Fruit fly (Drosophila melanogaster) whole organism, larva: Measurements from ENCODE around the gene Cdc5.

Experiments used
- noc ChIP-seq: fragments of 200-800 bp; sonication (Bioruptor generic); optimal IDR thresholded peaks from 3 replicates; lab custom pipeline; 2019; ENCODE audit warnings: missing biosample characterization, mild to moderate bottlenecking, missing genetic modification characterization, moderate library complexity

The Cdc5 gene

dm6 chr3L:350651-351228 lies 10.4 kb downstream of the Cdc5 start:
- peak; percentile 91 for TF ChIP-seq noc (tag; lab: Kevin White, UChicago)

- TF ChIP-seq noc (tag; lab: Kevin White, UChicago), result peak; percentile 51
Measured at dm6 chr3L:349751-350150, 11.4 kb downstream of the Cdc5 start.

dm6 chr3L:348406-348743 lies 12.8 kb downstream of the Cdc5 start:
- TF ChIP-seq noc (tag; lab: Kevin White, UChicago), result no peak

dm6 chr3L:347641-348405 lies 13.4 kb downstream of the Cdc5 start:
- no peak for TF ChIP-seq noc (tag; lab: Kevin White, UChicago)

dm6 chr3L:346656-347640 lies 14.2 kb downstream of the Cdc5 start, which contains the start of gene mth:
TSS of gene mth (minus strand) at chr3L:346957.
- TF ChIP-seq noc (tag; lab: Kevin White, UChicago), result peak; percentile 36

dm6 chr3L:343316-343715 lies 17.9 kb downstream of the Cdc5 start:
- no peak for TF ChIP-seq noc (tag; lab: Kevin White, UChicago)

dm6 chr3L:342839-343238 lies 18.3 kb downstream of the Cdc5 start, which contains the start of gene mthl10:
TSS of gene mthl10 (minus strand) at chr3L:342915.
- no peak for TF ChIP-seq noc (tag; lab: Kevin White, UChicago)

dm6 chr3L:341052-341852 lies 19.9 kb downstream of the Cdc5 start:
- peak; percentile 18 for TF ChIP-seq noc (tag; lab: Kevin White, UChicago)

- no peak for TF ChIP-seq noc (tag; lab: Kevin White, UChicago)
Measured at dm6 chr3L:340569-340968, 20.6 kb downstream of the Cdc5 start.

- no peak for TF ChIP-seq noc (tag; lab: Kevin White, UChicago)
Measured at dm6 chr3L:340124-340523, 21.1 kb downstream of the Cdc5 start.

dm6 chr3L:339072-339471 lies 22.1 kb downstream of the Cdc5 start:
- no peak for TF ChIP-seq noc (tag; lab: Kevin White, UChicago)

- TF ChIP-seq noc (tag; lab: Kevin White, UChicago), result no peak
Measured at dm6 chr3L:338116-338515, 23.1 kb downstream of the Cdc5 start.

dm6 chr3L:337148-337547 lies 24.0 kb downstream of the Cdc5 start:
- peak; percentile 39 for TF ChIP-seq noc (tag; lab: Kevin White, UChicago)

dm6 chr3L:331842-332802 lies 29.1 kb downstream of the Cdc5 start, which contains the start of gene mthl9:
TSS of gene mthl9 (minus strand) at chr3L:332309.
- peak; percentile 43 for TF ChIP-seq noc (tag; lab: Kevin White, UChicago)
